Worm (Caenorhabditis elegans) whole organism, young adult: ENCODE measurements around the gene T24E12.1.

ENCODE experiments used
- F22D6.2 ChIP-seq: sonication (generic microtip); optimal IDR thresholded peaks from 2 replicates; lab custom pipeline; 2016; ENCODE audit warnings: mild to moderate bottlenecking, missing genetic modification characterization, missing compliant biosample characterization
- F23B12.7 ChIP-seq: sonication (generic microtip); optimal IDR thresholded peaks from 2 replicates; lab custom pipeline; 2017; ENCODE audit warnings: missing genetic modification characterization, mild to moderate bottlenecking, missing compliant biosample characterization, antibody characterized with exemption, moderate library complexity; ENCODE audit not compliant: insufficient read depth
- T07F8.4 ChIP-seq: sonication (generic microtip); optimal IDR thresholded peaks from 2 replicates; lab custom pipeline; 2016; ENCODE audit warnings: mild to moderate bottlenecking, missing genetic modification characterization, moderate library complexity, missing compliant biosample characterization
- T26A5.8 ChIP-seq: sonication (generic microtip); optimal IDR thresholded peaks from 2 replicates; lab custom pipeline; 2016; ENCODE audit warnings: missing genetic modification characterization, missing compliant biosample characterization
- ZK185.1 ChIP-seq: sonication (generic microtip); optimal IDR thresholded peaks from 2 replicates; lab custom pipeline; 2016; ENCODE audit warnings: mild to moderate bottlenecking, missing genetic modification characterization, missing compliant biosample characterization; ENCODE audit not compliant: poor library complexity, severe bottlenecking
- akir-1 ChIP-seq: fragments of 200-800 bp; sonication (Bioruptor generic); optimal IDR thresholded peaks from 2 replicates; lab custom pipeline; 2018; ENCODE audit warnings: mild to moderate bottlenecking, missing genetic modification characterization, moderate library complexity, missing compliant biosample characterization
- aptf-2 ChIP-seq: fragments of 200-800 bp; sonication (Bioruptor generic); conservative IDR thresholded peaks from 2 replicates; pipeline ENCODE4 v1.3.6; 2022; ENCODE audit warnings: missing genetic modification reagents, missing genetic modification characterization, missing compliant biosample characterization
- aptf-3 ChIP-seq: fragments of 200-800 bp; sonication (Bioruptor generic); IDR thresholded peaks from 2 replicates; pipeline ENCODE4 v1.3.6; 2022; ENCODE audit warnings: missing genetic modification characterization, missing compliant biosample characterization
- atf-7 ChIP-seq: sonication (generic microtip); optimal IDR thresholded peaks from 2 replicates; lab custom pipeline; 2017; ENCODE audit warnings: mild to moderate bottlenecking, missing genetic modification characterization, missing compliant biosample characterization
- athp-1 ChIP-seq: sonication (generic microtip); optimal IDR thresholded peaks from 2 replicates; lab custom pipeline; 2017; ENCODE audit warnings: mild to moderate bottlenecking, missing genetic modification characterization, missing compliant biosample characterization
- bed-1 ChIP-seq: fragments of 200-800 bp; sonication (Bioruptor generic); IDR thresholded peaks from 2 replicates; pipeline ENCODE4 v1.3.6; 2022; ENCODE audit warnings: missing genetic modification reagents, missing genetic modification characterization, missing compliant biosample characterization
- fkh-3 ChIP-seq: sonication (generic microtip); optimal IDR thresholded peaks from 2 replicates; lab custom pipeline; 2016; ENCODE audit warnings: mild to moderate bottlenecking, missing genetic modification characterization, missing compliant biosample characterization
- hlh-26 ChIP-seq: fragments of 200-800 bp; sonication (Bioruptor generic); conservative IDR thresholded peaks from 2 replicates; pipeline ENCODE4 v1.3.6; 2022; ENCODE audit warnings: missing genetic modification reagents, missing genetic modification characterization, missing compliant biosample characterization
- hmg-20 ChIP-seq: fragments of 200-800 bp; sonication (Bioruptor generic); IDR thresholded peaks from 2 replicates; pipeline ENCODE4 v1.3.6; 2022; ENCODE audit warnings: missing genetic modification reagents, missing genetic modification characterization, missing compliant biosample characterization
- lin-26 ChIP-seq: fragments of 200-800 bp; sonication (Bioruptor generic); IDR thresholded peaks from 2 replicates; pipeline ENCODE4 v1.3.6; 2022; ENCODE audit warnings: missing genetic modification reagents, missing genetic modification characterization, missing compliant biosample characterization
- lsy-27 ChIP-seq: sonication (generic microtip); optimal IDR thresholded peaks from 2 replicates; lab custom pipeline; 2017; ENCODE audit warnings: missing genetic modification characterization, mild to moderate bottlenecking, missing compliant biosample characterization, antibody characterized with exemption, missing genotype, borderline replicate concordance; ENCODE audit not compliant: insufficient read depth
- madf-8 ChIP-seq: fragments of 200-800 bp; sonication (Bioruptor generic); conservative IDR thresholded peaks from 2 replicates; pipeline ENCODE4 v1.3.6; 2022; ENCODE audit warnings: missing genetic modification reagents, missing genetic modification characterization, missing compliant biosample characterization
- mel-28 ChIP-seq: sonication (generic microtip); optimal IDR thresholded peaks from 2 replicates; lab custom pipeline; 2016; ENCODE audit warnings: borderline replicate concordance, mild to moderate bottlenecking, missing genetic modification characterization, missing compliant biosample characterization
- mes-4 ChIP-seq: sonication (generic microtip); optimal IDR thresholded peaks from 2 replicates; lab custom pipeline; 2016; ENCODE audit warnings: missing genotype, missing genetic modification characterization, missing compliant biosample characterization
- nhr-120 ChIP-seq: fragments of 200-800 bp; sonication (Bioruptor generic); IDR thresholded peaks from 2 replicates; pipeline ENCODE4 v1.3.6; 2022; ENCODE audit warnings: missing genetic modification characterization, missing compliant biosample characterization
- rcor-1 ChIP-seq: fragments of 200-800 bp; sonication (Bioruptor generic); IDR thresholded peaks from 2 replicates; pipeline ENCODE4 v1.3.6; 2022; ENCODE audit warnings: missing genetic modification reagents, missing genetic modification characterization, missing compliant biosample characterization
- repo-1 ChIP-seq: sonication (generic microtip); optimal IDR thresholded peaks from 2 replicates; lab custom pipeline; 2017; ENCODE audit warnings: mild to moderate bottlenecking, missing genetic modification characterization, missing compliant biosample characterization
- rpc-1 ChIP-seq, 2 experiments: fragments of 150-350 bp in 1 of 2; sonication (generic microtip) in 1 of 2; optimal IDR thresholded peaks; 2 replicates each; lab custom pipeline; 2014 to 2018; ENCODE audit warnings: missing biosample characterization in 1 of 2, missing genetic modification characterization in 1 of 2, missing genetic modification reagents in 1 of 2, missing genotype in 1 of 2
- sea-2 ChIP-seq: fragments of 200-800 bp; sonication (Bioruptor generic); IDR thresholded peaks from 2 replicates; pipeline ENCODE4 v1.3.6; 2022; ENCODE audit warnings: missing genetic modification characterization, missing compliant biosample characterization
- snpc-4 ChIP-seq, 5 experiments: fragments of 150-350 bp in 1 of 5; sonication (generic microtip) in 4 of 5; optimal IDR thresholded peaks; 2 replicates each; lab custom pipeline; 2014 to 2018; ENCODE audit warnings: missing genetic modification characterization in 5 of 5, missing biosample characterization in 3 of 5, antibody characterized with exemption in 2 of 5, mild to moderate bottlenecking in 2 of 5, missing compliant biosample characterization in 2 of 5, missing genotype in 2 of 5, moderate library complexity in 2 of 5, missing genetic modification reagents in 1 of 5
- unc-62 ChIP-seq: fragments of 150-350 bp; optimal IDR thresholded peaks from 2 replicates; lab custom pipeline; 2014; ENCODE audit warnings: missing biosample characterization, missing genetic modification reagents, missing genetic modification characterization
- xnd-1 ChIP-seq: sonication (generic microtip); optimal IDR thresholded peaks from 2 replicates; lab custom pipeline; 2016; ENCODE audit warnings: missing genotype, missing genetic modification reagents, missing genetic modification characterization, missing compliant biosample characterization
- zim-3 ChIP-seq: sonication (generic microtip); optimal IDR thresholded peaks from 2 replicates; lab custom pipeline; 2017; ENCODE audit warnings: mild to moderate bottlenecking, missing genetic modification characterization, moderate library complexity, missing compliant biosample characterization
- ztf-22 ChIP-seq: fragments of 200-800 bp; sonication (Bioruptor generic); optimal IDR thresholded peaks from 2 replicates; lab custom pipeline; 2018; ENCODE audit warnings: mild to moderate bottlenecking, missing genetic modification characterization, moderate library complexity, missing compliant biosample characterization
- ztf-25 ChIP-seq: fragments of 200-800 bp; sonication (Bioruptor generic); IDR thresholded peaks from 2 replicates; pipeline ENCODE4 v1.3.6; 2022; ENCODE audit warnings: missing genetic modification reagents, missing genetic modification characterization, missing compliant biosample characterization
- ztf-3 ChIP-seq: fragments of 200-800 bp; sonication (Bioruptor generic); optimal IDR thresholded peaks from 2 replicates; lab custom pipeline; 2018; ENCODE audit warnings: mild to moderate bottlenecking, missing genetic modification characterization, missing compliant biosample characterization

The T24E12.1 gene

ce11 chrII:3788356-3788962, 3.1 kb downstream of the T24E12.1 start:
- no peak for TF ChIP-seq athp-1 (tag; lab: Kevin White, UChicago)
- no peak for TF ChIP-seq T07F8.4
- TF ChIP-seq hmg-20 (GFP tag; lab: Robert Waterston, UW) = no peak
- TF ChIP-seq hlh-26 (GFP tag; lab: Robert Waterston, UW) = no peak

- no peak for TF ChIP-seq snpc-4 (GFP tag; optimal IDR thresholded peaks at IDR 0.05; lab: Kevin White, UChicago)
- no peak for TF ChIP-seq snpc-4 (tag; optimal IDR thresholded peaks at IDR 0.05; lab: Kevin White, UChicago)
- TF ChIP-seq ZK185.1 (tag; lab: Kevin White, UChicago) = no peak
- no peak for TF ChIP-seq ztf-22
- TF ChIP-seq T26A5.8 (tag; lab: Kevin White, UChicago) = no peak
- TF ChIP-seq aptf-3 = no peak
- TF ChIP-seq lsy-27 (tag; lab: Kevin White, UChicago) = no peak
- no peak for TF ChIP-seq akir-1 (GFP tag; lab: Kevin White, UChicago)
- TF ChIP-seq bed-1 (GFP tag; lab: Robert Waterston, UW) = no peak
- no peak for TF ChIP-seq F22D6.2 (tag; lab: Kevin White, UChicago)
- no peak for TF ChIP-seq zim-3 (tag; lab: Kevin White, UChicago)
- TF ChIP-seq madf-8 (GFP tag; lab: Robert Waterston, UW) = no peak
- no peak for TF ChIP-seq aptf-2 (GFP tag; lab: Robert Waterston, UW)
- TF ChIP-seq F23B12.7 = no peak
- no peak for TF ChIP-seq fkh-3 (tag; lab: Kevin White, UChicago)
- no peak for TF ChIP-seq ztf-3
- no peak for TF ChIP-seq lin-26 (GFP tag; lab: Robert Waterston, UW)
- TF ChIP-seq atf-7 = no peak
- TF ChIP-seq, all 124 proteins: peak for 0
Observed at ce11 chrII:3793336-3793735, 8.0 kb downstream of the T24E12.1 start, which contains the start of gene fbxb-99. fbxb-99 (minus strand) TSS chrII:3793436.

DNA sequence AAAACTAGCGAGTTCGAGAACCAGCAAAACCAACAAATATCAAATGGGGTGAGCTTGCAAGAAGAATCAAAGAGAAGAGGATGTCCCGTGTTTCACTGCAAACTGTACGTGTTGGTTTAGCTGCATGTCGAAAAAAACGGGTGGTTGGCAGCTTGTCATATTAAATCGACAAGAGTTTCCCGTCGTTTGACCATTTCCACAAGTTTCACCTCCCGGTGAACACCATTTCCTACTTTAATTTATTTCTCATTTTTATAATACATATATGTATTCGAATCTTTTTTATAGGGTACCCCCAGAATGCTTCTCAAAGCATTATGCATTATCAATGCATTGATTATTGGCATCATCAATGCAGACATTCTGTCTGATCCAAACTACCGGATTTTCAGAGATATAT, 10.0 kb downstream of the T24E12.1 start, which contains the start of gene Y8A9A.2:
Gene Y8A9A.2, plus strand, starts transcription at position 301 of the 400 bp plus-strand sequence.
- TF ChIP-seq ztf-22 = no peak
- no peak for TF ChIP-seq ztf-25 (GFP tag; lab: Robert Waterston, UW)
- TF ChIP-seq, all 124 proteins: peak for 0

ce11 chrII:3803219-3803618, 17.9 kb downstream of the T24E12.1 start, which contains the start of gene ins-32:
ins-32 (minus strand) TSS chrII:3803319.
- TF ChIP-seq nhr-120 (GFP tag; lab: Robert Waterston, UW) = no peak
- TF ChIP-seq repo-1 (tag; lab: Kevin White, UChicago) = no peak
- no peak for TF ChIP-seq rpc-1 (optimal IDR thresholded peaks at IDR 0.05; lab: Kevin White, UChicago)
- TF ChIP-seq rpc-1 (tag; optimal IDR thresholded peaks at IDR 0.05; lab: Kevin White, UChicago) = no peak
- no peak for TF ChIP-seq xnd-1 (tag; lab: Kevin White, UChicago)
- TF ChIP-seq fkh-3 (tag; lab: Kevin White, UChicago) = no peak
- no peak for TF ChIP-seq T07F8.4
- no peak for TF ChIP-seq mel-28 (tag; lab: Kevin White, UChicago)
- TF ChIP-seq mes-4 (tag; lab: Kevin White, UChicago) = no peak
- no peak for TF ChIP-seq lin-26 (GFP tag; lab: Robert Waterston, UW)
- TF ChIP-seq rcor-1 (GFP tag; lab: Robert Waterston, UW) = no peak
- TF ChIP-seq unc-62 (GFP tag; lab: Kevin White, UChicago) = no peak
- no peak for TF ChIP-seq ztf-25 (GFP tag; lab: Robert Waterston, UW)
- no peak for TF ChIP-seq sea-2 (GFP tag; lab: Robert Waterston, UW)
